Fruit fly (Drosophila melanogaster): ENCODE results near the gene Tomosyn.

DNA sequence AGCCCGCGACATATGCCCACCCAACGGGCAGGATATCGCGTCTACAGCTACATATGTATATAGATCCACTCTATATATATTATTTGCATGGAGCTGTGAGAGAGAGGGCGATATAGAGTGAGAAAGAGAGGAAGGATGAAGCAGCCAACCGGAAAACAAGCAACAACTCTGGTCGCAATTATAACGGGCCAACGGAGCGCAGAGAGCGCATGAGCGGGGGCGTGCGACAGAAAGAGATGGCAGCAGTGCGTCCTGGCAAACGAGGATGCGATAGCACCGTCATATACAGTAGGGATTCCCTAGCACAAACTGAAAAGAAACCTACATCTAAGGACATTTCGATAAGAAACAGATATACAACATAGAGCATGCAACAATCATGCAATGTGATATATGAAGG lies 9.8 kb upstream of the Tomosyn start:
- TF ChIP-seq Clk (GFP tag; optimal IDR thresholded peaks at IDR 0.05) (no peak), CG11617 (GFP tag; optimal IDR thresholded peaks at IDR 0.05) (no peak), cic (GFP tag; optimal IDR thresholded peaks at IDR 0.05) (no peak), CG7101 (tag; optimal IDR thresholded peaks at IDR 0.05) (no peak), kay (GFP tag; ENCODE audit: borderline replicate concordance) (no peak), CG33017 (tag; optimal IDR thresholded peaks at IDR 0.05) (no peak), CG12768 (GFP tag; optimal IDR thresholded peaks at IDR 0.05) (no peak), ovo (GFP tag; optimal IDR thresholded peaks at IDR 0.05) (no peak), cnc (optimal IDR thresholded peaks at IDR 0.05) (no peak), Crg-1 (GFP tag; optimal IDR thresholded peaks at IDR 0.05) (no peak), tj (GFP tag; optimal IDR thresholded peaks at IDR 0.05) (no peak), CG14711 (tag; optimal IDR thresholded peaks at IDR 0.05) (no peak)

Measured in whole organism, adult.